Fruit fly (Drosophila melanogaster) whole organism, embryonic: ENCODE measurements around the gene tex.
A peak's percentile ranks its signal among the peaks of the same experiment; 100 is the strongest.

ENCODE experiments used
- Awh ChIP-seq: fragments of 200-800 bp; sonication (Bioruptor generic); IDR thresholded peaks from 2 replicates; pipeline ENCODE4, ENCODE4 v1.3.6; 2022; ENCODE audit warnings: missing biosample characterization, missing genetic modification characterization
- Bdp1 ChIP-seq: fragments of 200-800 bp; sonication (Bioruptor generic); optimal IDR thresholded peaks from 3 replicates; lab custom pipeline; 2016; ENCODE audit warnings: missing biosample characterization, missing genetic modification characterization
- Bgb ChIP-seq: fragments of 200-800 bp; sonication (Bioruptor generic); IDR thresholded peaks from 2 replicates; pipeline ENCODE4 v1.3.6; 2022; ENCODE audit warnings: missing biosample characterization, missing genetic modification characterization; ENCODE audit not compliant: partially characterized antibody
- CG10462 ChIP-seq: fragments of 200-800 bp; sonication (Bioruptor generic); optimal IDR thresholded peaks from 2 replicates; lab custom pipeline; 2016; ENCODE audit warnings: missing biosample characterization, missing genetic modification characterization
- CG13287 ChIP-seq: fragments of 200-800 bp; sonication (Bioruptor generic); IDR thresholded peaks from 2 replicates; pipeline ENCODE4 v1.3.6; 2022; ENCODE audit warnings: missing biosample characterization, missing genetic modification characterization; ENCODE audit not compliant: partially characterized antibody
- CG13775 ChIP-seq: fragments of 200-800 bp; sonication (Bioruptor generic); optimal IDR thresholded peaks from 3 replicates; lab custom pipeline; 2017; ENCODE audit warnings: missing biosample characterization, mild to moderate bottlenecking, missing genetic modification characterization
- CG1647 ChIP-seq: fragments of 200-800 bp; sonication (Bioruptor generic); optimal IDR thresholded peaks from 3 replicates; lab custom pipeline; 2016; ENCODE audit warnings: missing biosample characterization, missing genetic modification characterization
- CG16813 ChIP-seq: fragments of 200-800 bp; sonication (Bioruptor generic); IDR thresholded peaks from 3 replicates; pipeline ENCODE4 v1.3.6; 2022; ENCODE audit warnings: missing biosample characterization, missing genetic modification characterization; ENCODE audit not compliant: partially characterized antibody
- CG18599 ChIP-seq: fragments of 200-800 bp; sonication (Bioruptor generic); optimal IDR thresholded peaks from 3 replicates; lab custom pipeline; 2017; ENCODE audit warnings: missing biosample characterization, missing genetic modification characterization, mild to moderate bottlenecking, moderate library complexity, missing genetic modification reagents
- CG18619 ChIP-seq: fragments of 200-800 bp; sonication (Bioruptor generic); optimal IDR thresholded peaks from 3 replicates; lab custom pipeline; 2017; ENCODE audit warnings: missing biosample characterization, mild to moderate bottlenecking, missing genetic modification characterization
- CG31224 ChIP-seq: fragments of 200-800 bp; sonication (Bioruptor generic); IDR thresholded peaks from 2 replicates; pipeline ENCODE4 v1.3.6; 2022; ENCODE audit warnings: missing biosample characterization, missing genetic modification characterization
- CG32772 ChIP-seq: fragments of 200-800 bp; sonication (Bioruptor generic); IDR thresholded peaks from 2 replicates; pipeline ENCODE4 v1.3.6; 2022; ENCODE audit warnings: missing biosample characterization, missing genetic modification characterization
- CG3847 ChIP-seq: fragments of 200-800 bp; sonication (Bioruptor generic); IDR thresholded peaks from 2 replicates; pipeline ENCODE4 v1.3.6; 2022; ENCODE audit warnings: missing biosample characterization, missing genetic modification characterization
- CG4404 ChIP-seq: fragments of 200-800 bp; sonication (Bioruptor generic); IDR thresholded peaks from 2 replicates; pipeline ENCODE4 v1.3.6; 2022; ENCODE audit warnings: missing biosample characterization, missing genetic modification characterization
- CG4730 ChIP-seq: fragments of 200-800 bp; sonication (Bioruptor generic); IDR thresholded peaks from 2 replicates; pipeline ENCODE4 v1.3.6; 2022; ENCODE audit warnings: missing biosample characterization, missing genetic modification characterization
- CG6272 ChIP-seq: fragments of 200-800 bp; sonication (Bioruptor generic); IDR thresholded peaks from 2 replicates; pipeline ENCODE4 v1.3.6; 2022; ENCODE audit warnings: missing biosample characterization, missing genetic modification characterization
- CG7963 ChIP-seq: fragments of 200-800 bp; sonication (Bioruptor generic); IDR thresholded peaks from 3 replicates; pipeline ENCODE4 v1.3.6; 2022; ENCODE audit warnings: missing biosample characterization, missing genetic modification characterization; ENCODE audit not compliant: partially characterized antibody
- CG8388 ChIP-seq: fragments of 200-800 bp; sonication (Bioruptor generic); optimal IDR thresholded peaks from 2 replicates; lab custom pipeline; 2019; ENCODE audit warnings: missing biosample characterization, mild to moderate bottlenecking, missing genetic modification characterization, moderate library complexity
- Dp ChIP-seq: fragments of 200-800 bp; sonication (Bioruptor generic); optimal IDR thresholded peaks from 2 replicates; lab custom pipeline; 2018; ENCODE audit warnings: missing biosample characterization, mild to moderate bottlenecking, missing genetic modification characterization, moderate library complexity
- Dref ChIP-seq: fragments of 200-800 bp; sonication (Bioruptor generic); IDR thresholded peaks from 2 replicates; pipeline ENCODE4 v1.3.6; 2022; ENCODE audit warnings: missing biosample characterization, missing genetic modification characterization
- E2f2 ChIP-seq: fragments of 200-800 bp; sonication (Bioruptor generic); IDR thresholded peaks from 2 replicates; pipeline ENCODE4 v1.3.6; 2022; ENCODE audit warnings: missing biosample characterization, missing genetic modification characterization
- Fer3 ChIP-seq: fragments of 200-800 bp; sonication (Bioruptor generic); optimal IDR thresholded peaks from 2 replicates; lab custom pipeline; 2018; ENCODE audit warnings: missing biosample characterization, mild to moderate bottlenecking, missing genetic modification characterization, moderate library complexity
- H15 ChIP-seq: fragments of 200-800 bp; sonication (Bioruptor generic); IDR thresholded peaks from 3 replicates; pipeline ENCODE4 v1.3.6; 2022; ENCODE audit warnings: missing biosample characterization, missing genetic modification characterization
- HLH3B ChIP-seq: fragments of 200-800 bp; sonication (Bioruptor generic); IDR thresholded peaks from 2 replicates; pipeline ENCODE4 v1.3.6; 2022; ENCODE audit warnings: missing biosample characterization, missing genetic modification characterization
- MESR4 ChIP-seq: fragments of 200-800 bp; sonication (Bioruptor generic); optimal IDR thresholded peaks from 2 replicates; lab custom pipeline; 2018; ENCODE audit warnings: missing biosample characterization, mild to moderate bottlenecking, missing genetic modification characterization, moderate library complexity
- MTF-1 ChIP-seq: fragments of 200-800 bp; sonication (Bioruptor generic); optimal IDR thresholded peaks from 2 replicates; lab custom pipeline; 2018; ENCODE audit warnings: missing biosample characterization, mild to moderate bottlenecking, missing genetic modification characterization, borderline replicate concordance
- Med ChIP-seq: fragments of 200-800 bp; sonication (Bioruptor generic); peaks from one replicate; lab custom pipeline; 2016; ENCODE audit warnings: missing biosample characterization, missing genetic modification characterization, mild to moderate bottlenecking, inconsistent platforms, moderate library complexity
- Nf-YA ChIP-seq: fragments of 200-800 bp; sonication (Bioruptor generic); IDR thresholded peaks from 2 replicates; pipeline ENCODE4 v1.3.6; 2022; ENCODE audit warnings: missing biosample characterization, missing genetic modification characterization
- Sox100B ChIP-seq: fragments of 200-800 bp; sonication (Bioruptor generic); optimal IDR thresholded peaks from 3 replicates; lab custom pipeline; 2018; ENCODE audit warnings: missing biosample characterization, mild to moderate bottlenecking, missing genetic modification characterization
- Xbp1 ChIP-seq: fragments of 200-800 bp; sonication (Bioruptor generic); optimal IDR thresholded peaks from 3 replicates; lab custom pipeline; 2016; ENCODE audit warnings: missing biosample characterization, mild to moderate bottlenecking, missing genetic modification characterization
- bbx ChIP-seq: fragments of 200-800 bp; sonication (Bioruptor generic); IDR thresholded peaks from 2 replicates; pipeline ENCODE4 v1.3.6; 2022; ENCODE audit warnings: missing biosample characterization, missing genetic modification characterization; ENCODE audit not compliant: partially characterized antibody
- cg ChIP-seq: fragments of 200-800 bp; sonication (Bioruptor generic); optimal IDR thresholded peaks from 3 replicates; lab custom pipeline; 2019; ENCODE audit warnings: missing biosample characterization, mild to moderate bottlenecking, missing genetic modification characterization, moderate library complexity
- chm ChIP-seq: fragments of 200-800 bp; sonication (Bioruptor generic); IDR thresholded peaks from 2 replicates; pipeline ENCODE4 v1.3.6; 2022; ENCODE audit warnings: missing biosample characterization, missing genetic modification characterization
- dati ChIP-seq: fragments of 200-800 bp; sonication (Bioruptor generic); IDR thresholded peaks from 2 replicates; pipeline ENCODE4 v1.3.6; 2022; ENCODE audit warnings: missing biosample characterization, missing genetic modification characterization
- en ChIP-seq: fragments of 200-800 bp; sonication (Bioruptor generic); optimal IDR thresholded peaks from 2 replicates; lab custom pipeline; 2016; ENCODE audit warnings: missing biosample characterization, missing genetic modification characterization
- ewg ChIP-seq: fragments of 200-800 bp; sonication (Bioruptor generic); optimal IDR thresholded peaks from 3 replicates; lab custom pipeline; 2017; ENCODE audit warnings: mild to moderate bottlenecking, missing biosample characterization, missing genetic modification reagents, missing genetic modification characterization
- gcm ChIP-seq: fragments of 200-800 bp; sonication (Bioruptor generic); optimal IDR thresholded peaks from 2 replicates; lab custom pipeline; 2019; ENCODE audit warnings: missing biosample characterization, mild to moderate bottlenecking, missing genetic modification characterization, moderate library complexity
- grn ChIP-seq: fragments of 200-800 bp; sonication (Bioruptor generic); optimal IDR thresholded peaks from 3 replicates; lab custom pipeline; 2017; ENCODE audit warnings: missing biosample characterization, missing genetic modification characterization
- kah ChIP-seq: fragments of 200-800 bp; sonication (Bioruptor generic); optimal IDR thresholded peaks from 2 replicates; lab custom pipeline; 2018; ENCODE audit warnings: missing biosample characterization, mild to moderate bottlenecking, missing genetic modification characterization
- kay ChIP-seq: fragments of 200-800 bp; sonication (Bioruptor generic); optimal IDR thresholded peaks from 2 replicates; lab custom pipeline; 2016; ENCODE audit warnings: missing biosample characterization, missing genetic modification characterization
- lmd ChIP-seq: fragments of 200-800 bp; sonication (Bioruptor generic); IDR thresholded peaks from 2 replicates; pipeline ENCODE4 v1.3.6; 2022; ENCODE audit warnings: missing biosample characterization, missing genetic modification characterization
- mam ChIP-seq: fragments of 200-800 bp; sonication (Bioruptor generic); optimal IDR thresholded peaks from 3 replicates; lab custom pipeline; 2016; ENCODE audit warnings: missing biosample characterization, missing genetic modification characterization
- nmo ChIP-seq: fragments of 200-800 bp; sonication (Bioruptor generic); optimal IDR thresholded peaks from 2 replicates; lab custom pipeline; 2018; ENCODE audit warnings: missing biosample characterization, mild to moderate bottlenecking, missing genetic modification characterization, moderate library complexity
- odd ChIP-seq: fragments of 200-800 bp; sonication (Bioruptor generic); optimal IDR thresholded peaks from 2 replicates; lab custom pipeline; 2017; ENCODE audit warnings: missing biosample characterization, mild to moderate bottlenecking, missing genetic modification characterization
- prd ChIP-seq, 3 experiments: fragments of >200 bp in 2 of 3; fragments of 200-800 bp in 1 of 3; sonication (Bioruptor generic) in 1 of 3; optimal IDR thresholded peaks in 2 of 3; IDR thresholded peaks in 1 of 3; 2 replicates in 2 of 3; 3 replicates in 1 of 3; pipeline versions ENCODE4 v1.3.6 to Lab custom; 2017 to 2022; ENCODE audit warnings: missing biosample characterization in 1 of 3, missing genetic modification characterization in 1 of 3
- run ChIP-seq: fragments of 200-800 bp; sonication (Bioruptor generic); optimal IDR thresholded peaks from 3 replicates; lab custom pipeline; 2018; ENCODE audit warnings: missing biosample characterization, mild to moderate bottlenecking, missing genetic modification characterization
- salm ChIP-seq: fragments of 200-800 bp; sonication (Bioruptor generic); optimal IDR thresholded peaks from 2 replicates; lab custom pipeline; 2018; ENCODE audit warnings: missing biosample characterization, mild to moderate bottlenecking, missing genetic modification characterization
- sisA ChIP-seq: fragments of 200-800 bp; sonication (Bioruptor generic); IDR thresholded peaks from 2 replicates; pipeline ENCODE4 v1.3.6; 2022; ENCODE audit warnings: missing biosample characterization, missing genetic modification characterization
- slbo ChIP-seq: fragments of 200-800 bp; sonication (Bioruptor generic); IDR thresholded peaks from 2 replicates; pipeline ENCODE4 v1.3.6; 2022; ENCODE audit warnings: missing biosample characterization, missing genetic modification characterization

Gene tex

dm6 chr3R:8349106-8349448 is 40.6 kb upstream of the tex start:
- TF ChIP-seq mam (GFP tag; lab: Kevin White, UChicago): no peak
- no peak for TF ChIP-seq CG4730 (GFP tag; lab: Robert Waterston, UW)
- no peak for TF ChIP-seq CG10462 (GFP tag; lab: Kevin White, UChicago)
- TF ChIP-seq MTF-1 (GFP tag; lab: Kevin White, UChicago): no peak
- no peak for TF ChIP-seq en (GFP tag; lab: Kevin White, UChicago)
- TF ChIP-seq CG32772 (GFP tag; lab: Robert Waterston, UW): no peak
- no peak for TF ChIP-seq CG8388 (GFP tag; lab: Kevin White, UChicago)
- peak; percentile 34 for TF ChIP-seq Med (GFP tag; lab: Kevin White, UChicago)
- TF ChIP-seq grn (GFP tag; lab: Kevin White, UChicago): no peak
- TF ChIP-seq nmo (GFP tag; lab: Kevin White, UChicago): no peak
- no peak for TF ChIP-seq chm (GFP tag; lab: Robert Waterston, UW)
- no peak for TF ChIP-seq ewg (GFP tag; lab: Kevin White, UChicago)
- TF ChIP-seq CG6272: no peak
- no peak for TF ChIP-seq prd (optimal IDR thresholded peaks at IDR 0.05; lab: Kevin White, UChicago)
- TF ChIP-seq prd (GFP tag; IDR thresholded peaks at IDR 0.05; lab: Robert Waterston, UW): no peak
- TF ChIP-seq Xbp1 (GFP tag; lab: Kevin White, UChicago): peak; percentile 89
- TF ChIP-seq CG31224: no peak
- no peak for TF ChIP-seq gcm (GFP tag; lab: Kevin White, UChicago)
- TF ChIP-seq CG3847 (GFP tag; lab: Robert Waterston, UW): no peak
- TF ChIP-seq CG18599: no peak
- TF ChIP-seq slbo (GFP tag; lab: Robert Waterston, UW): no peak
- peak; percentile 41 for TF ChIP-seq Dref (GFP tag; lab: Robert Waterston, UW)
- no peak for TF ChIP-seq dati (GFP tag; lab: Robert Waterston, UW)
- no peak for TF ChIP-seq cg (GFP tag; lab: Kevin White, UChicago)
- no peak for TF ChIP-seq Awh (GFP tag; lab: Robert Waterston, UW)
- no peak for TF ChIP-seq run (tag; lab: Kevin White, UChicago)
- no peak for TF ChIP-seq Sox100B (GFP tag; lab: Kevin White, UChicago)
- TF ChIP-seq bbx (GFP tag; lab: Robert Waterston, UW): peak; percentile 13; the same call in 1 of the 2 replicates
- no peak for TF ChIP-seq Nf-YA (GFP tag; lab: Robert Waterston, UW)
- no peak for TF ChIP-seq CG16813 (GFP tag; lab: Robert Waterston, UW)
- TF ChIP-seq Dp (GFP tag; lab: Kevin White, UChicago): peak; percentile 71
- no peak for TF ChIP-seq CG1647
- TF ChIP-seq CG7963 (GFP tag; lab: Robert Waterston, UW): no peak
- TF ChIP-seq H15 (GFP tag; lab: Robert Waterston, UW): no peak
- no peak for TF ChIP-seq kah (GFP tag; lab: Kevin White, UChicago)
- no peak for TF ChIP-seq lmd
- no peak for TF ChIP-seq CG13287
- TF ChIP-seq kay (GFP tag; lab: Kevin White, UChicago): peak; percentile 21
- peak; percentile 28 for TF ChIP-seq MESR4 (GFP tag; lab: Kevin White, UChicago)
- TF ChIP-seq CG4404 (GFP tag; lab: Robert Waterston, UW): no peak
- no peak for TF ChIP-seq HLH3B (GFP tag; lab: Robert Waterston, UW)
- no peak for TF ChIP-seq Fer3
- TF ChIP-seq Bgb (GFP tag; lab: Robert Waterston, UW): no peak
- TF ChIP-seq odd: no peak
- no peak for TF ChIP-seq Bdp1 (GFP tag; lab: Kevin White, UChicago)
- no peak for TF ChIP-seq salm (tag; lab: Kevin White, UChicago)
- TF ChIP-seq CG13775: no peak
- no peak for TF ChIP-seq sisA (GFP tag; lab: Robert Waterston, UW)
- TF ChIP-seq E2f2 (GFP tag; lab: Robert Waterston, UW): peak; percentile 81
- TF ChIP-seq CG18619 (GFP tag; lab: Kevin White, UChicago): peak; percentile 17
- TF ChIP-seq, all 482 proteins: peak for 9
